Fruit fly (Drosophila melanogaster) whole organism, pupa: Measurements from ENCODE around the gene Sec5.

ENCODE experiments used
- CG10348 ChIP-seq: fragments of 200-800 bp; sonication (Bioruptor generic); IDR thresholded peaks from 2 replicates; pipeline ENCODE4 v1.3.6; 2022; ENCODE audit warnings: missing biosample characterization, missing genetic modification characterization
- CG12605 ChIP-seq: fragments of 200-800 bp; sonication (Bioruptor generic); IDR thresholded peaks from 2 replicates; pipeline ENCODE4 v1.3.6; 2022; ENCODE audit warnings: missing biosample characterization, missing genetic modification characterization
- CG13204 ChIP-seq: fragments of 200-800 bp; sonication (Bioruptor generic); optimal IDR thresholded peaks from 2 replicates; lab custom pipeline; 2018; ENCODE audit warnings: missing biosample characterization, mild to moderate bottlenecking, missing genetic modification characterization, moderate library complexity
- CG14655 ChIP-seq: fragments of 200-800 bp; sonication (Bioruptor generic); optimal IDR thresholded peaks from 3 replicates; lab custom pipeline; 2017; ENCODE audit warnings: mild to moderate bottlenecking, missing biosample characterization, missing genetic modification reagents, missing genetic modification characterization
- CG15710 ChIP-seq: fragments of 200-800 bp; sonication (Bioruptor generic); optimal IDR thresholded peaks from 2 replicates; lab custom pipeline; 2018; ENCODE audit warnings: missing biosample characterization, mild to moderate bottlenecking, missing genetic modification characterization, moderate library complexity
- CG17806 ChIP-seq: fragments of 200-800 bp; sonication (Bioruptor generic); optimal IDR thresholded peaks from 2 replicates; lab custom pipeline; 2018; ENCODE audit warnings: missing biosample characterization, mild to moderate bottlenecking, missing genetic modification characterization, moderate library complexity
- CG32121 ChIP-seq: fragments of 200-800 bp; sonication (Bioruptor generic); IDR thresholded peaks from 2 replicates; pipeline ENCODE4 v1.3.6; 2022; ENCODE audit warnings: missing biosample characterization, missing genetic modification characterization
- CG34367 ChIP-seq: fragments of 200-800 bp; sonication (Bioruptor generic); optimal IDR thresholded peaks from 2 replicates; lab custom pipeline; 2018; ENCODE audit warnings: missing biosample characterization, mild to moderate bottlenecking, missing genetic modification characterization
- CG4496 ChIP-seq: fragments of 200-800 bp; sonication (Bioruptor generic); IDR thresholded peaks from 3 replicates; pipeline ENCODE4 v1.3.6; 2022; ENCODE audit warnings: missing biosample characterization, missing genetic modification characterization
- CG8159 ChIP-seq: fragments of 200-800 bp; sonication (Bioruptor generic); optimal IDR thresholded peaks from 3 replicates; lab custom pipeline; 2018; ENCODE audit warnings: missing biosample characterization, mild to moderate bottlenecking, missing genetic modification characterization, moderate library complexity
- CG8301 ChIP-seq: fragments of 200-800 bp; sonication (Bioruptor generic); optimal IDR thresholded peaks from 2 replicates; lab custom pipeline; 2018; ENCODE audit warnings: missing biosample characterization, mild to moderate bottlenecking, missing genetic modification characterization
- CG9948 ChIP-seq: fragments of 200-800 bp; sonication (Bioruptor generic); optimal IDR thresholded peaks from 2 replicates; lab custom pipeline; 2018; ENCODE audit warnings: missing biosample characterization, mild to moderate bottlenecking, missing genetic modification characterization, moderate library complexity
- D1 ChIP-seq: fragments of 200-800 bp; sonication (Bioruptor generic); optimal IDR thresholded peaks from 2 replicates; lab custom pipeline; 2018; ENCODE audit warnings: missing biosample characterization, mild to moderate bottlenecking, missing genetic modification characterization, moderate library complexity
- EcR ChIP-seq: fragments of 200-800 bp; sonication (Bioruptor generic); optimal IDR thresholded peaks from 3 replicates; lab custom pipeline; 2019; ENCODE audit warnings: missing biosample characterization, missing genetic modification characterization, mild to moderate bottlenecking, moderate library complexity, missing genetic modification reagents
- Ets98B ChIP-seq: fragments of 200-800 bp; sonication (Bioruptor generic); IDR thresholded peaks from 2 replicates; pipeline ENCODE4 v1.3.6; 2022; ENCODE audit warnings: missing biosample characterization, missing genetic modification characterization
- Pif1A ChIP-seq: fragments of 200-800 bp; sonication (Bioruptor generic); optimal IDR thresholded peaks from 3 replicates; lab custom pipeline; 2016; ENCODE audit warnings: missing biosample characterization, missing genetic modification characterization
- Pif1B ChIP-seq: fragments of 200-800 bp; sonication (Bioruptor generic); optimal IDR thresholded peaks from 3 replicates; lab custom pipeline; 2016; ENCODE audit warnings: missing biosample characterization, missing genetic modification characterization
- Snoo ChIP-seq: fragments of 200-800 bp; sonication (Bioruptor generic); optimal IDR thresholded peaks from 3 replicates; lab custom pipeline; 2017; ENCODE audit warnings: missing biosample characterization, mild to moderate bottlenecking, missing genetic modification characterization, inconsistent platforms
- fd96Ca ChIP-seq: fragments of 200-800 bp; sonication (Bioruptor generic); IDR thresholded peaks from 3 replicates; pipeline ENCODE4 v1.3.6; 2022; ENCODE audit warnings: missing biosample characterization, missing genetic modification characterization
- gl ChIP-seq: fragments of 200-800 bp; sonication (Bioruptor generic); optimal IDR thresholded peaks from 2 replicates; lab custom pipeline; 2018; ENCODE audit warnings: missing biosample characterization, mild to moderate bottlenecking, missing genetic modification characterization
- rn ChIP-seq: fragments of 200-800 bp; sonication (Bioruptor generic); IDR thresholded peaks from 2 replicates; pipeline ENCODE4 v1.3.6; 2022; ENCODE audit warnings: missing biosample characterization, missing genetic modification characterization

Gene Sec5

dm6 chr2L:3426669-3427232, 30.4 kb upstream of the Sec5 start, which contains the start of gene Pgant2:
TSS of gene Pgant2 (minus strand) at chr2L:3426719.
- TF ChIP-seq D1 (tag; lab: Kevin White, UChicago): no peak
- no peak for TF ChIP-seq CG17806 (tag; lab: Kevin White, UChicago)
- TF ChIP-seq fd96Ca: 0 out of 3 replicates have a peak, but pooled peaks have one; percentile 21
- TF ChIP-seq CG34367: no peak
- no peak for TF ChIP-seq gl
- 0 out of 2 replicates have a peak, but pooled peaks have one; percentile 13 for TF ChIP-seq CG12605 (GFP tag; lab: Robert Waterston, UW)
- no peak for TF ChIP-seq Snoo (tag; lab: Kevin White, UChicago)
- 0 out of 3 replicates have a peak, but pooled peaks have one; percentile 18 for TF ChIP-seq CG4496
- TF ChIP-seq CG9948 (tag; lab: Kevin White, UChicago): no peak
- no peak for TF ChIP-seq Pif1A (GFP tag; lab: Kevin White, UChicago)
- TF ChIP-seq CG8301: no peak
- no peak for TF ChIP-seq CG8159
- no peak for TF ChIP-seq Pif1B (GFP tag; lab: Kevin White, UChicago)

DNA sequence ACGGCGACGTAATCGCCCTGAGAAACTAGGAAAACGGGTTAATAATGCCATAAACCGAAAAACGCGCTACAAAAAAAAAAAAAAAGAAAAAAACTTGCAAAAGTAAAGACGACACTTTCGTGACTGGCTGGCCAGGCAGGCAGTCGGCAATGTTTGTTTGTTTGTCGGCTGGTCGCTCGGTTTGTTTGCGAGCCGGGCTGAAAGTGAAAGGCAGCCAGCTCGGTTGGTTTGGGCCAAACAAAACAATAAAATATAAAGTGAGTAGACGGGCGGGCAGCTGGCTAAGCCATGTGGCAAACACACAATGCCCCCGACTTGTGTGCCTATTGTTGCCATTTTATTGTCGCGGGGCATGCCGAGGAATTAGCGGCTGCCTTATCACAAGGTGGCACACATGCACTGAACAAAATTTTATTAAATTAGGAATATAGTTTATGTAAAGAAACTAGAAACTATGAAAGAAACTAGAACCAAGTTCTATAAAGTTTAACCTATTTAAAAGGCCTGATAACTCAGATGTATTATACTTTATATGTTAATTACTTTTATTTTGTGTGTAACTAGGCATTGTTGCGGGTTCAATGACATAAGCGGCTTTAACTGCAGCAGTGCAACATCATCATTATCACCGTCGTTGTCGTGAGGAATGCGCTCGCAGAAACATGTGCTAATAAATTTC, 28.5 kb upstream of the Sec5 start:
- TF ChIP-seq gl (no peak), Snoo (tag; lab: Kevin White, UChicago) (no peak), CG14655 (GFP tag; lab: Kevin White, UChicago) (peak; percentile 2), CG32121 (peak; percentile 59; the same call in 1 of the 2 replicates), CG9948 (tag; lab: Kevin White, UChicago) (peak; percentile 15), CG4496 (no peak), CG8159 (peak; percentile 4), Ets98B (GFP tag; lab: Robert Waterston, UW) (peak; percentile 9; the same call in 1 of the 2 replicates)

dm6 chr2L:3435086-3435485, 22.0 kb upstream of the Sec5 start:
- TF ChIP-seq fd96Ca: peak; percentile 65; the same call in 2 of the 3 replicates
- TF ChIP-seq Pif1B (GFP tag; lab: Kevin White, UChicago): no peak
- peak; percentile 64; the same call in 1 of the 2 replicates for TF ChIP-seq CG32121
- TF ChIP-seq CG14655 (GFP tag; lab: Kevin White, UChicago): peak; percentile 17
- TF ChIP-seq Ets98B (GFP tag; lab: Robert Waterston, UW): peak; percentile 56
- TF ChIP-seq CG8159: no peak
- no peak for TF ChIP-seq Pif1A (GFP tag; lab: Kevin White, UChicago)
- TF ChIP-seq CG9948 (tag; lab: Kevin White, UChicago): peak; percentile 7
- TF ChIP-seq CG4496: peak; percentile 72; the same call in 2 of the 3 replicates
- no peak for TF ChIP-seq Snoo (tag; lab: Kevin White, UChicago)
- peak; percentile 3 for TF ChIP-seq CG8301
- TF ChIP-seq, all 21 proteins: peak for 7

- no peak for TF ChIP-seq EcR (GFP tag; lab: Kevin White, UChicago)
- TF ChIP-seq CG34367: no peak
- TF ChIP-seq CG12605 (GFP tag; lab: Robert Waterston, UW): peak; percentile 47
- TF ChIP-seq CG14655 (GFP tag; lab: Kevin White, UChicago): peak; percentile 24
- TF ChIP-seq CG15710 (tag; lab: Kevin White, UChicago): no peak
- TF ChIP-seq CG9948 (tag; lab: Kevin White, UChicago): peak; percentile 25
- TF ChIP-seq CG8301: peak; percentile 22
- no peak for TF ChIP-seq gl
- no peak for TF ChIP-seq CG10348
- TF ChIP-seq fd96Ca: no peak
- TF ChIP-seq CG8159: no peak
- TF ChIP-seq D1 (tag; lab: Kevin White, UChicago): no peak
- TF ChIP-seq Snoo (tag; lab: Kevin White, UChicago): no peak
- TF ChIP-seq Pif1A (GFP tag; lab: Kevin White, UChicago): peak; percentile 30
- TF ChIP-seq CG17806 (tag; lab: Kevin White, UChicago): no peak
- TF ChIP-seq CG13204 (GFP tag; lab: Kevin White, UChicago): no peak
- TF ChIP-seq CG32121: peak; percentile 13; the same call in 1 of the 2 replicates
- TF ChIP-seq rn: 0 out of 2 replicates have a peak, but pooled peaks have one; percentile 20
- peak; percentile 39; the same call in 2 of the 3 replicates for TF ChIP-seq CG4496
- no peak; the same call in 1 of the 2 replicates for TF ChIP-seq Ets98B (GFP tag; lab: Robert Waterston, UW)
Measured at dm6 chr2L:3436347-3436746, 20.8 kb upstream of the Sec5 start.

DNA sequence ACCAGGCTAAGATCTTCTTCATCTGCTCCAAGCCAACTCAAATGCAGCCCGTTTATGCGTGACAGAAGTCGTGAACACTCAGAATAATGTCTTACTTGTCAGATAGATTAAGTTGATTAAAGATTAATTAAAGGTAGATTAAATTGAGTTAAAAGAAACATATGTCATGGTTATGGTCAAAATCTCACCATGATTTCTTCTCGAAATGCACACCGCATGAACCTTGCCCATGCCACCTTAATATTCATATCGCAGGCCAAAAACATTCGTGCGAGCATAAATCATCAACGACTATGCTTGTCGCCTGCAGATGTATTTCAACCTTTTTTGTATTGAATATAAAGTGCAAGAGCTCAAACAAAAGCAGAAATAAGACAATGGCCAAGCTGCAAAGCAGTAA, 20.0 kb upstream of the Sec5 start:
- no peak for TF ChIP-seq D1 (tag; lab: Kevin White, UChicago)
- TF ChIP-seq gl: peak; percentile 46
- TF ChIP-seq CG4496: peak; percentile 91
- peak; percentile 90 for TF ChIP-seq fd96Ca
- TF ChIP-seq CG8301: peak; percentile 89
- TF ChIP-seq CG13204 (GFP tag; lab: Kevin White, UChicago): peak; percentile 73
- TF ChIP-seq CG32121: peak; percentile 87
- TF ChIP-seq CG9948 (tag; lab: Kevin White, UChicago): peak; percentile 80
- TF ChIP-seq CG14655 (GFP tag; lab: Kevin White, UChicago): peak; percentile 88
- TF ChIP-seq CG34367: peak; percentile 61
- peak; percentile 74 for TF ChIP-seq Snoo (tag; lab: Kevin White, UChicago)
- peak; percentile 76 for TF ChIP-seq Pif1A (GFP tag; lab: Kevin White, UChicago)
- TF ChIP-seq EcR (GFP tag; lab: Kevin White, UChicago): no peak
- TF ChIP-seq CG17806 (tag; lab: Kevin White, UChicago): peak; percentile 66
- peak; percentile 94 for TF ChIP-seq CG12605 (GFP tag; lab: Robert Waterston, UW)
- TF ChIP-seq Ets98B (GFP tag; lab: Robert Waterston, UW): peak; percentile 88
- TF ChIP-seq Pif1B (GFP tag; lab: Kevin White, UChicago): peak; percentile 78
- TF ChIP-seq CG8159: peak; percentile 64
- peak; percentile 37; the same call in 1 of the 2 replicates for TF ChIP-seq rn
- no peak for TF ChIP-seq CG10348
- TF ChIP-seq CG15710 (tag; lab: Kevin White, UChicago): peak; percentile 88
